Fruit fly (Drosophila melanogaster): Measurements from ENCODE around the gene gdrd.

The gdrd gene

dm6 chr3L:14672387-14673110 lies 18.6 kb upstream of the gdrd start, which contains the start of the genes CG43121 and ome (continued):
- TF ChIP-seq CG11398 (GFP tag; optimal IDR thresholded peaks at IDR 0.05) (peak; percentile 10), fd3F (GFP tag; optimal IDR thresholded peaks at IDR 0.05) (peak; percentile 5), CG8290 (GFP tag; optimal IDR thresholded peaks at IDR 0.05) (no peak), CG8290 (tag; optimal IDR thresholded peaks at IDR 0.05) (peak in 1 of 2 experiments; percentile 6), Xbp1 (GFP tag; optimal IDR thresholded peaks at IDR 0.05) (peak; percentile 5), CG10543 (GFP tag; optimal IDR thresholded peaks at IDR 0.05) (peak; percentile 83), ash1 (GFP tag; optimal IDR thresholded peaks at IDR 0.05) (no peak), sc (optimal IDR thresholded peaks at IDR 0.05) (no peak), sc (GFP tag; optimal IDR thresholded peaks at IDR 0.05) (no peak), hkb (optimal IDR thresholded peaks at IDR 0.05) (no peak), hkb (GFP tag; IDR thresholded peaks at IDR 0.05) (peak; percentile 58; the same call in 1 of the 2 replicates), NfI (GFP tag; optimal IDR thresholded peaks at IDR 0.05) (peak; percentile 11), CG34376 (GFP tag; optimal IDR thresholded peaks at IDR 0.05) (peak; percentile 52), croc (GFP tag; conservative IDR thresholded peaks at IDR 0.05) (no peak), MTF-1 (GFP tag; optimal IDR thresholded peaks at IDR 0.05; ENCODE audit: borderline replicate concordance) (peak; percentile 42), CG13424 (tag; optimal IDR thresholded peaks at IDR 0.05) (peak; percentile 21), Sox102F (GFP tag; optimal IDR thresholded peaks at IDR 0.05) (peak; percentile 2), emc (GFP tag; optimal IDR thresholded peaks at IDR 0.05) (no peak), ci (GFP tag; IDR thresholded peaks at IDR 0.05) (peak; percentile 81), wek (GFP tag; optimal IDR thresholded peaks at IDR 0.05) (peak; percentile 14), ken (GFP tag; IDR thresholded peaks at IDR 0.05) (0 out of 3 replicates have a peak, but pooled peaks have one; percentile 30), ftz-f1 (GFP tag; optimal IDR thresholded peaks at IDR 0.05) (peak; percentile 13), CG10959 (GFP tag; IDR thresholded peaks at IDR 0.05) (0 out of 2 replicates have a peak, but pooled peaks have one; percentile 5), CG12659 (GFP tag; optimal IDR thresholded peaks at IDR 0.05) (peak; percentile 11), lab (GFP tag; optimal IDR thresholded peaks at IDR 0.05) (peak; percentile 34), sug (tag; optimal IDR thresholded peaks at IDR 0.05) (peak; percentile 8), bab2 (GFP tag; optimal IDR thresholded peaks at IDR 0.05) (peak; percentile 2), sob (GFP tag; IDR thresholded peaks at IDR 0.05) (peak; percentile 62), CrebB (tag; optimal IDR thresholded peaks at IDR 0.05) (peak; percentile 23), Oli (tag; optimal IDR thresholded peaks at IDR 0.05) (peak; percentile 1), rib (GFP tag; IDR thresholded peaks at IDR 0.05) (peak; percentile 58; the same call in 1 of the 2 replicates), CG1529 (GFP tag; optimal IDR thresholded peaks at IDR 0.05) (peak; percentile 5), CG30403 (GFP tag; optimal IDR thresholded peaks at IDR 0.05) (peak; percentile 26), CG7556 (GFP tag; optimal IDR thresholded peaks at IDR 0.05) (no peak), slbo (GFP tag; IDR thresholded peaks at IDR 0.05) (peak; percentile 25; the same call in 1 of the 2 replicates), E2f1 (GFP tag; IDR thresholded peaks at IDR 0.05) (peak; percentile 12; the same call in 1 of the 2 replicates), CG5245 (GFP tag; optimal IDR thresholded peaks at IDR 0.05) (no peak), Trl (optimal IDR thresholded peaks at IDR 0.05) (peak; percentile 39 to 41), Trl (GFP tag; optimal IDR thresholded peaks at IDR 0.05) (no peak), Jarid2 (GFP tag; optimal IDR thresholded peaks at IDR 0.05) (peak; percentile 55), mirr (GFP tag; optimal IDR thresholded peaks at IDR 0.05) (peak; percentile 21), Hr39 (optimal IDR thresholded peaks at IDR 0.05) (no peak), Hr3 (GFP tag; optimal IDR thresholded peaks at IDR 0.05) (no peak), HHEX (GFP tag; optimal IDR thresholded peaks at IDR 0.05) (peak; percentile 19), CG2875 (GFP tag; optimal IDR thresholded peaks at IDR 0.05) (peak; percentile 10), CG15269 (tag; optimal IDR thresholded peaks at IDR 0.05) (peak; percentile 28), gsb (GFP tag; IDR thresholded peaks at IDR 0.05) (no peak), MBD-R2 (GFP tag; IDR thresholded peaks at IDR 0.05) (no peak), D19A (tag; optimal IDR thresholded peaks at IDR 0.05) (no peak), dmrt99B (tag; optimal IDR thresholded peaks at IDR 0.05) (peak; percentile 33), ap (GFP tag; IDR thresholded peaks at IDR 0.05) (0 out of 2 replicates have a peak, but pooled peaks have one; percentile 8)
